Worm (Caenorhabditis elegans) whole organism, young adult: Measurements from ENCODE around the gene nhr-138.

Experiments used
- Y67H2A.10 ChIP-seq: fragments of 200-800 bp; sonication (Bioruptor generic); conservative IDR thresholded peaks from 2 replicates; pipeline ENCODE4 v1.3.6; 2022; ENCODE audit warnings: missing genetic modification reagents, missing genetic modification characterization, missing compliant biosample characterization
- attf-3 ChIP-seq: fragments of 200-800 bp; sonication (Bioruptor generic); conservative IDR thresholded peaks from 2 replicates; pipeline ENCODE4 v1.3.6; 2022; ENCODE audit warnings: missing genetic modification reagents, missing genetic modification characterization, missing compliant biosample characterization
- attf-6 ChIP-seq: fragments of 200-800 bp; sonication (Bioruptor generic); IDR thresholded peaks from 2 replicates; pipeline ENCODE4 v1.3.6; 2022; ENCODE audit warnings: missing genetic modification reagents, missing genetic modification characterization, missing compliant biosample characterization
- efl-1 ChIP-seq: fragments of 150-350 bp; optimal IDR thresholded peaks from 2 replicates; lab custom pipeline; 2014; ENCODE audit warnings: missing biosample characterization, missing genetic modification reagents, missing genetic modification characterization
- lin-35 ChIP-seq, 3 experiments: fragments of 150-350 bp in 2 of 3; sonication (generic microtip) in 1 of 3; optimal IDR thresholded peaks; 2 replicates each; lab custom pipeline; 2014 to 2018; ENCODE audit warnings: missing biosample characterization in 3 of 3, missing genetic modification characterization in 3 of 3, missing genetic modification reagents in 3 of 3
- lsl-1 ChIP-seq: fragments of 200-800 bp; sonication (Bioruptor generic); optimal IDR thresholded peaks from 2 replicates; lab custom pipeline; 2018; ENCODE audit warnings: mild to moderate bottlenecking, missing genetic modification characterization, moderate library complexity, missing compliant biosample characterization
- madf-8 ChIP-seq: fragments of 200-800 bp; sonication (Bioruptor generic); conservative IDR thresholded peaks from 2 replicates; pipeline ENCODE4 v1.3.6; 2022; ENCODE audit warnings: missing genetic modification reagents, missing genetic modification characterization, missing compliant biosample characterization
- pha-4 ChIP-seq: fragments of 150-350 bp; sonication (generic microtip); optimal IDR thresholded peaks from 2 replicates; lab custom pipeline; 2014; ENCODE audit warnings: missing biosample characterization, missing genetic modification reagents, missing genetic modification characterization
- rec-8 ChIP-seq, 2 experiments: sonication (generic microtip); optimal IDR thresholded peaks; 2 replicates each; lab custom pipeline; 2016; ENCODE audit warnings: mild to moderate bottlenecking in 2 of 2, missing genetic modification characterization in 2 of 2, missing genetic modification reagents in 2 of 2, missing genotype in 2 of 2, missing biosample characterization in 1 of 2, missing compliant biosample characterization in 1 of 2, moderate library complexity in 1 of 2
- unc-130 ChIP-seq: sonication (generic microtip); optimal IDR thresholded peaks from 2 replicates; lab custom pipeline; 2016; ENCODE audit warnings: missing genetic modification reagents, missing genetic modification characterization, missing compliant biosample characterization
- xnd-1 ChIP-seq: sonication (generic microtip); optimal IDR thresholded peaks from 2 replicates; lab custom pipeline; 2016; ENCODE audit warnings: missing genotype, missing genetic modification reagents, missing genetic modification characterization, missing compliant biosample characterization

DNA sequence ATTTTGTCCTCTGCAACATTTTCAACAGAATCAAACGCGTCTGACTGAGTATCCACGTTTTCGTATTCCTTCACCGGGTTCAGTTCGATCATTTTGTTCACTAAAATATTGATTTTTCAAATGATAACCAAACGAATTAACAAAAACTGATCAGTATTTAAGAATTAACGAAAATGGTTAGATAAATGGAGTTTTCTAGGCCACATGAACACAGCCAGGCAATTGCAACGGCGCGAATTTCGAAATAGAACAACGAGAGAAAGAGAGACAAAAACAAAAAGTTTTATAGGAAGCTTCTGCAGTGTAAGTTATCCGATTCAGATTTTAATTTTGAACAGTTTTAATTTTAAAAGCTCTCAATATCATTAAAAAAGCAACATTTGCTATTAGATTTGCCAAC, 52.5 kb downstream of the nhr-138 start, which contains the start of gene sna-2:
- TF ChIP-seq attf-6 (GFP tag; lab: Robert Waterston, UW), result no peak
- no peak for TF ChIP-seq lsl-1 (GFP tag; lab: Kevin White, UChicago)
- no peak for TF ChIP-seq xnd-1 (tag; lab: Kevin White, UChicago)
- TF ChIP-seq madf-8 (GFP tag; lab: Robert Waterston, UW), result no peak
- TF ChIP-seq efl-1 (GFP tag; lab: Kevin White, UChicago), result peak; percentile 46
- no peak for TF ChIP-seq Y67H2A.10 (GFP tag; lab: Robert Waterston, UW)
- TF ChIP-seq pha-4 (tag; lab: Kevin White, UChicago), result no peak
- no peak for TF ChIP-seq attf-3 (GFP tag; lab: Robert Waterston, UW)
- no peak for TF ChIP-seq unc-130
- peak in 1 of 3 experiments; percentile 83 for TF ChIP-seq lin-35 (GFP tag; optimal IDR thresholded peaks at IDR 0.05; lab: Kevin White, UChicago)
- no peak for TF ChIP-seq rec-8 (tag; optimal IDR thresholded peaks at IDR 0.05; lab: Kevin White, UChicago)
